Worm (Caenorhabditis elegans): ENCODE data around the gene npr-37.

npr-37 gene

DNA sequence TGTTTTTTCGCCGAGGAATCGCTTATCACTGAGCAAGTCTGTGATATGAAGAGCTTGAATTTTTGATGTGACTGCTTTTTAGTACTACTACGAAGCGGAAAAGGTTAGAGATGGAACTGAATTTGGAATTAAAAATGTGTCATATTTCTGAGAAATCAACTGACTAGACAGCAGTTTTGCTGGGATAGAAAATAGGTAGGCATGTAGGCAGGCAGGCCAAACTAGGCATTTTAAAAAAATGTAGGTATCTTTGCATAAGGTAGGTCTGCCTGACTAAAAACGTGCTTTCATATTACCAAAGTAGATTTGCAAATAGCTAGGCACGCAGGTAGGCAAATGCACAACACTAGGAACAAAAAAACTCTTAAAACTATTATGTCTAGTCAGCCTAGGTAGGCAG is 14.4 kb downstream of the npr-37 start:
- TF ChIP-seq nhr-21 (tag; optimal IDR thresholded peaks at IDR 0.05), result no peak
- TF ChIP-seq sma-9 (GFP tag; optimal IDR thresholded peaks at IDR 0.05), result no peak
- no peak for TF ChIP-seq sma-9 (tag; optimal IDR thresholded peaks at IDR 0.05)
- TF ChIP-seq C34F6.9 (tag; optimal IDR thresholded peaks at IDR 0.05), result no peak
- no peak for TF ChIP-seq sma-3 (GFP tag; optimal IDR thresholded peaks at IDR 0.05)
- TF ChIP-seq R02D3.7 (tag; optimal IDR thresholded peaks at IDR 0.05), result no peak
- TF ChIP-seq unc-39 (tag; optimal IDR thresholded peaks at IDR 0.05), result no peak

DNA sequence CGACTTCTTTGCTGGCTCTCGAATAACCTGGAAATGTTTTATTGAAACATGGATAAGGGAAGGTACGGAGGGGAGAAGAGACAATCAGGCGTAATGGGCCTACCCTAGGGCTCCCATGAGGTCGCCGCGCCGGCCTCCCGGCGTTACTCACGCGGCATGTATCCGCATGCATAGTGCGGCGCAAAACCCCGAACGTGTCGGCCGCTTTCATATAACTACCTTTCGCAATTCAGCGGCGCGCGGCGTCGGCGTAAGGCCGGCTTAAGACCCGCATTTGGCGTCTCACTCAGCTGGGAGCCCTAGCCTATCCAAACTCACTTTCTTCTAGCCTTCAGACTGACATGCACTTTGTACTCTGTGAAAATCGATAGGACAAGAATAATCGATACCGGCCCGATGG is 18.9 kb downstream of the npr-37 start:
- no peak for TF ChIP-seq dmd-4 (tag; optimal IDR thresholded peaks at IDR 0.05)
- no peak for TF ChIP-seq ztf-1 (GFP tag; conservative IDR thresholded peaks at IDR 0.05)
- no peak for TF ChIP-seq alr-1 (tag; optimal IDR thresholded peaks at IDR 0.05)
- TF ChIP-seq nhr-23 (tag; optimal IDR thresholded peaks at IDR 0.05), result no peak
- TF ChIP-seq unc-55 (GFP tag; optimal IDR thresholded peaks at IDR 0.05), result no peak
- no peak for TF ChIP-seq nhr-11 (tag; optimal IDR thresholded peaks at IDR 0.05)
- TF ChIP-seq F13H6.1 (tag; optimal IDR thresholded peaks at IDR 0.05), result no peak
- TF ChIP-seq unc-62 (GFP tag; optimal IDR thresholded peaks at IDR 0.05), result no peak
- TF ChIP-seq ztf-4 (tag; optimal IDR thresholded peaks at IDR 0.05), result no peak
- no peak for TF ChIP-seq C34F6.9 (tag; optimal IDR thresholded peaks at IDR 0.05)
- TF ChIP-seq blmp-1 (tag; optimal IDR thresholded peaks at IDR 0.05; ENCODE audit: insufficient read depth), result no peak
- TF ChIP-seq ceh-16 (tag; optimal IDR thresholded peaks at IDR 0.05), result no peak
- TF ChIP-seq elt-3 (tag; optimal IDR thresholded peaks at IDR 0.05), result no peak
- TF ChIP-seq nhr-77 (tag; optimal IDR thresholded peaks at IDR 0.05), result no peak
- no peak for TF ChIP-seq nhr-237 (tag; optimal IDR thresholded peaks at IDR 0.05)
- no peak for TF ChIP-seq gmeb-1 (tag; optimal IDR thresholded peaks at IDR 0.05)

DNA sequence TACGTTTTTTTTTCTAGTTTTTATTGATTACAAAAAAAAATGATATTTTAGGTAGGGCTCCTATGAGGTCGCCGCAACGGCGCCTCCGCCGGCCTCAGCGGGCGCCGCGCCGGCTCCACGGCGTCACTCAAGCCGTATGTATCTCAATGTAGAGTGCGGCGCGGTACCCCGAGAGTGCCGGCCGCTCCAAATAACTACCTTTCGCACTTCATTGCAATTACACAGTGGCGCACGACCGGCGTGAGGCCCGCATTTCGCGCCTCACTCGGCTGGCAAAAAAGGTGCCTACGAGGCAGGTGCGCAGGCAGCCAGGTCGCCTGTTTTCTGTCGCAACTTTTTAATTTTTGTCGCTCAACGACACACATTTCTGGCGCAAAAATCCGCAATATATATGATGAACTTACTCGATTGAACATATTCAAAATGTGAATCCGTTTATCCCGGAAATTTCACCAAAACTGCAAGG is 20.3 kb downstream of the npr-37 start, which contains the start of gene M04G7.2:
TSS of gene M04G7.2 (minus strand) at position 416 of the 466 bp plus-strand sequence.
- TF ChIP-seq lin-13 (GFP tag; optimal IDR thresholded peaks at IDR 0.05) (no peak), elt-3 (tag; optimal IDR thresholded peaks at IDR 0.05) (no peak), unc-39 (tag; optimal IDR thresholded peaks at IDR 0.05) (no peak), lin-39 (tag; optimal IDR thresholded peaks at IDR 0.05) (no peak), ZK546.5 (tag; optimal IDR thresholded peaks at IDR 0.05) (no peak), ama-1 (optimal IDR thresholded peaks at IDR 0.05) (no peak), nhr-21 (tag; optimal IDR thresholded peaks at IDR 0.05) (no peak), F13H6.1 (tag; optimal IDR thresholded peaks at IDR 0.05) (no peak), skn-1 (tag; optimal IDR thresholded peaks at IDR 0.05) (no peak), ztf-11 (tag; optimal IDR thresholded peaks at IDR 0.05) (no peak), snpc-4 (tag; optimal IDR thresholded peaks at IDR 0.05) (no peak), nhr-77 (tag; optimal IDR thresholded peaks at IDR 0.05) (no peak), nhr-10 (tag; optimal IDR thresholded peaks at IDR 0.05) (no peak), dmd-4 (tag; optimal IDR thresholded peaks at IDR 0.05) (no peak), Y55F3AM.14 (GFP tag; optimal IDR thresholded peaks at IDR 0.05) (no peak), ceh-16 (tag; optimal IDR thresholded peaks at IDR 0.05) (no peak), nhr-237 (tag; optimal IDR thresholded peaks at IDR 0.05) (no peak)

DNA sequence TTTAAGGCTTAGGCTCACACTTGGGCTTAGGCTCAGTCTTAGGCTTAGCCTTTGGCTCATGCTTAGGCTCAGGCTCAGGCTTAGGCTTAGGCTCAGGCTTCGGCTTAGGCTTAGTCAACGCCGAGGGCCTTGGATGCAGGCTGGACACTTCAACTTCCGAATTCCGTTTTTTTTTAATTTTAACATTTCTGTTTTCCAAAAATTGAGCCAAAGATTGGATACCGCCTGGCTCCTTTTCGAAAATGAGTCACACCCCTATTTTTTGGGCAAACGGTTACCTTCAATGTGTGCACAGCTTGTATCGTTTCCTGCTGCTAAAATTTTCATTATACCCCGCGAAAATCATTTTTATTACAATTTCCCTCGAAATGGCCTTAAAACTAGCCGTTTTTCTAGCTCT is 25.5 kb downstream of the npr-37 start, which contains the start of gene M04G7.1:
TSS of gene M04G7.1 (plus strand) at position 301 of the 400 bp plus-strand sequence.
- no peak for TF ChIP-seq mbf-1 (tag; optimal IDR thresholded peaks at IDR 0.05)
- no peak for TF ChIP-seq egl-27 (tag; optimal IDR thresholded peaks at IDR 0.05)
- no peak for TF ChIP-seq ZK546.5 (tag; optimal IDR thresholded peaks at IDR 0.05)
- no peak for TF ChIP-seq lin-13 (GFP tag; optimal IDR thresholded peaks at IDR 0.05)
- no peak for TF ChIP-seq sma-3 (GFP tag; optimal IDR thresholded peaks at IDR 0.05)
- no peak for TF ChIP-seq unc-39 (tag; optimal IDR thresholded peaks at IDR 0.05)
- TF ChIP-seq mab-5 (tag; optimal IDR thresholded peaks at IDR 0.05), result no peak
- TF ChIP-seq alr-1 (tag; optimal IDR thresholded peaks at IDR 0.05), result no peak
- TF ChIP-seq nhr-10 (tag; optimal IDR thresholded peaks at IDR 0.05), result no peak
- TF ChIP-seq nhr-25 (tag; optimal IDR thresholded peaks at IDR 0.05), result no peak
- no peak for TF ChIP-seq unc-62 (GFP tag; optimal IDR thresholded peaks at IDR 0.05)
- no peak for TF ChIP-seq ztf-1 (GFP tag; conservative IDR thresholded peaks at IDR 0.05)
- TF ChIP-seq zag-1 (tag; optimal IDR thresholded peaks at IDR 0.05), result no peak
- no peak for TF ChIP-seq nhr-6 (tag; optimal IDR thresholded peaks at IDR 0.05)
- TF ChIP-seq lin-11 (tag; optimal IDR thresholded peaks at IDR 0.05), result no peak
- TF ChIP-seq ztf-11 (tag; optimal IDR thresholded peaks at IDR 0.05), result no peak
- no peak for TF ChIP-seq lin-39 (tag; optimal IDR thresholded peaks at IDR 0.05)
- no peak for TF ChIP-seq ceh-82 (tag; optimal IDR thresholded peaks at IDR 0.05)
- no peak for TF ChIP-seq mdl-1 (tag; optimal IDR thresholded peaks at IDR 0.05)
